Worm (Caenorhabditis elegans) whole organism, L4 larva: Measurements from ENCODE around the gene kars-1.

Source experiments
- Y5F2A.4 ChIP-seq: fragments of 200-800 bp; sonication (Bioruptor generic); optimal IDR thresholded peaks from 2 replicates; lab custom pipeline; 2018; ENCODE audit warnings: mild to moderate bottlenecking, missing genetic modification characterization, missing compliant biosample characterization
- aha-1 ChIP-seq: fragments of 150-350 bp; peaks from one replicate; lab custom pipeline; 2014; ENCODE audit warnings: missing biosample characterization, missing genetic modification characterization
- ama-1 ChIP-seq: fragments of 150-350 bp; optimal IDR thresholded peaks from 2 replicates; lab custom pipeline; 2014; ENCODE audit warnings: inconsistent platforms, mixed read lengths
- ceh-82 ChIP-seq: sonication (generic microtip); optimal IDR thresholded peaks from 2 replicates; lab custom pipeline; 2017; ENCODE audit warnings: missing biosample characterization, missing genetic modification characterization
- ces-1 ChIP-seq: fragments of 150-350 bp; sonication (generic microtip); optimal IDR thresholded peaks from 4 replicates; lab custom pipeline; 2014; ENCODE audit warnings: missing biosample characterization, missing genetic modification reagents, missing genetic modification characterization
- dpl-1 ChIP-seq: fragments of 150-350 bp; optimal IDR thresholded peaks from 2 replicates; lab custom pipeline; 2014; ENCODE audit warnings: missing biosample characterization, missing genetic modification reagents, missing genetic modification characterization
- dve-1 ChIP-seq: sonication (generic microtip); optimal IDR thresholded peaks from 2 replicates; lab custom pipeline; 2017; ENCODE audit warnings: antibody characterized with exemption, mild to moderate bottlenecking, missing genetic modification characterization, missing compliant biosample characterization; ENCODE audit not compliant: insufficient read depth
- jun-1 ChIP-seq: fragments of 150-350 bp; optimal IDR thresholded peaks from 2 replicates; lab custom pipeline; 2014; ENCODE audit warnings: missing biosample characterization, missing genetic modification reagents, missing genetic modification characterization
- zip-2 ChIP-seq: fragments of 150-350 bp; optimal IDR thresholded peaks from 2 replicates; lab custom pipeline; 2014; ENCODE audit warnings: missing biosample characterization, missing genetic modification characterization

ce11 chrII:7099231-7099630, 27.0 kb upstream of the kars-1 start:
- no peak for TF ChIP-seq zip-2
- TF ChIP-seq Y5F2A.4: no peak
- peak; percentile 63 for TF ChIP-seq ama-1 (lab: Kevin White, UChicago)
- no peak for TF ChIP-seq aha-1 (tag; lab: Kevin White, UChicago)
- TF ChIP-seq ceh-82 (tag; lab: Kevin White, UChicago): no peak
- TF ChIP-seq jun-1 (tag; lab: Kevin White, UChicago): no peak
- TF ChIP-seq dpl-1: no peak
- no peak for TF ChIP-seq dve-1 (tag; lab: Kevin White, UChicago)
- no peak for TF ChIP-seq ces-1 (GFP tag; lab: Kevin White, UChicago)
